Fruit fly (Drosophila melanogaster): Measurements from ENCODE around the gene aus.

- no peak for TF ChIP-seq psq (optimal IDR thresholded peaks at IDR 0.05)
- TF ChIP-seq ttk (optimal IDR thresholded peaks at IDR 0.05): no peak
- TF ChIP-seq h (optimal IDR thresholded peaks at IDR 0.05): no peak
Observed at dm6 chr3R:21368444-21368843, 19.0 kb upstream of the aus start.
